Worm (Caenorhabditis elegans): Measurements from ENCODE around the gene aqp-1.

DNA sequence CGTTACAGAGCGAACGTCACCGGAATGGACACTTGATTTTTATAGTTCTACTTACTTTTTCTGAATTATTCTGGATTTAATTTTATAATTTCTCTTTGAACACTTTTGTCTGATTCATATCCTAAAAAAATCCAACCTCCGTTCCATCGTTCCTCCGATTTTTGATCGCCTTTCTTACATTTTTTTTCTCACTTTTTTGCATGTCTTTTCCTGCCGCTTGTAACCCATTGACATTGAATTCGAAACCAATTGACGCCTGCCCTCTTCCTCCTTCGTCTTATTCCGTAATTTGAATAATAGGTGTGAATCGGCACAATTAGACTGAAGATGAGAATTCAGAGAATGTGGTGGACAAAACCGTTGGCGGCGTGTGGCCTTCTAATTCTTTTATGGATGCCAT is 7.4 kb upstream of the aqp-1 start, which contains the start of gene skpo-3:
- TF ChIP-seq him-1 (tag; optimal IDR thresholded peaks at IDR 0.05): no peak
- TF ChIP-seq dao-5 (tag; optimal IDR thresholded peaks at IDR 0.05): no peak
- TF ChIP-seq W03F9.2 (tag; optimal IDR thresholded peaks at IDR 0.05): no peak
